Fruit fly (Drosophila melanogaster): Measurements from ENCODE around the gene CG15914.

DNA sequence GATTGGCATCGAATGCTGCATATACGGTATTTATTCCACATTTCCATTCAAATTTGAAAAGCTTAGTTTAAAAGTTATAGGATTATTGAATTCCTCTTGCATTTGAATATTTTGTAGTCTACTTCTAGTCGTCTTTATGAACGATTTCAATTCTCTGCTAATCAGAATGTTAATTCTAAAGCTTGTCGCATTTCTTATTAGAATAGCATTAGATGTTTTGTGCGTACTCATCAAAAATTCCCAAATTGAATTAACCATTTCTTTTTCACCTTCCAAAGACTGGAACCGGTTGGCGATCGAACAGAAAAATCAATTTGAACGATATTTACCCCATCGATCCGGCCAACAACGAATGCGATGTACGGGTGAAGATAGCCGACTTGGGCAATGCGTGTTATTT is 13.2 kb upstream of the CG15914 start:
- TF ChIP-seq CG8478 (optimal IDR thresholded peaks at IDR 0.05), result no peak
- TF ChIP-seq CTCF (optimal IDR thresholded peaks at IDR 0.05), result peak in 1 of 2 experiments; percentile 10

Measured in S2 (cell line).